Worm (Caenorhabditis elegans) whole organism, L1 larva: ENCODE measurements around the gene ZC21.8.

Experiments
- F16B12.6 ChIP-seq: fragments of 150-350 bp; optimal IDR thresholded peaks from 2 replicates; lab custom pipeline; 2014; ENCODE audit warnings: missing biosample characterization, missing genetic modification characterization
- blmp-1 ChIP-seq: fragments of 150-350 bp; optimal IDR thresholded peaks from 2 replicates; lab custom pipeline; 2014; ENCODE audit warnings: missing biosample characterization, missing genetic modification characterization
- ceh-63 ChIP-seq: fragments of 200-800 bp; sonication (Bioruptor generic); optimal IDR thresholded peaks from 2 replicates; lab custom pipeline; 2018; ENCODE audit warnings: mild to moderate bottlenecking, missing genetic modification characterization, missing compliant biosample characterization
- dsc-1 ChIP-seq: sonication (generic microtip); optimal IDR thresholded peaks from 2 replicates; lab custom pipeline; 2016; ENCODE audit warnings: mild to moderate bottlenecking, missing genetic modification characterization, missing compliant biosample characterization
- efl-1 ChIP-seq, 4 experiments: fragments of 150-350 bp; optimal IDR thresholded peaks in 3 of 4; peaks in 1 of 4; 1 replicate in 1 of 4; 2 replicates in 3 of 4; lab custom pipeline; 2014; ENCODE audit warnings: missing biosample characterization in 2 of 4, missing genetic modification characterization in 2 of 4, missing genetic modification reagents in 2 of 4
- elt-2 ChIP-seq: sonication (generic microtip); optimal IDR thresholded peaks from 2 replicates; lab custom pipeline; 2016; ENCODE audit warnings: missing genetic modification characterization, mild to moderate bottlenecking, inconsistent platforms, missing compliant biosample characterization, missing genetic modification reagents
- fkh-8 ChIP-seq: sonication (generic microtip); optimal IDR thresholded peaks from 2 replicates; lab custom pipeline; 2016; ENCODE audit warnings: mild to moderate bottlenecking, missing genetic modification characterization, missing compliant biosample characterization
- hlh-17 ChIP-seq: fragments of 200-800 bp; sonication (Bioruptor generic); optimal IDR thresholded peaks from 2 replicates; lab custom pipeline; 2018; ENCODE audit warnings: missing genetic modification characterization, mild to moderate bottlenecking, missing compliant biosample characterization, moderate library complexity, borderline replicate concordance
- hlh-4 ChIP-seq: sonication (generic microtip); optimal IDR thresholded peaks from 2 replicates; lab custom pipeline; 2016; ENCODE audit warnings: mild to moderate bottlenecking, missing genetic modification characterization, missing compliant biosample characterization
- hpl-2 ChIP-seq: fragments of 150-350 bp; optimal IDR thresholded peaks from 2 replicates; lab custom pipeline; 2014; ENCODE audit warnings: missing biosample characterization, missing genetic modification reagents, missing genetic modification characterization
- irx-1 ChIP-seq: sonication (generic microtip); optimal IDR thresholded peaks from 2 replicates; lab custom pipeline; 2016; ENCODE audit warnings: missing genetic modification characterization, missing compliant biosample characterization
- lin-39 ChIP-seq: fragments of 150-350 bp; optimal IDR thresholded peaks from 2 replicates; lab custom pipeline; 2014; ENCODE audit warnings: missing biosample characterization, missing genetic modification reagents, missing genetic modification characterization
- mdl-1 ChIP-seq, 2 experiments: fragments of 150-350 bp; optimal IDR thresholded peaks; 2 replicates each; lab custom pipeline; 2014 to 2017; ENCODE audit warnings: missing biosample characterization in 2 of 2, missing genetic modification characterization in 2 of 2, inconsistent platforms in 1 of 2
- mef-2 ChIP-seq: fragments of 150-350 bp; optimal IDR thresholded peaks from 2 replicates; lab custom pipeline; 2014; ENCODE audit warnings: missing biosample characterization, missing genetic modification characterization
- mep-1 ChIP-seq: fragments of 150-350 bp; optimal IDR thresholded peaks from 2 replicates; lab custom pipeline; 2014; ENCODE audit warnings: missing biosample characterization, missing genetic modification characterization
- nhr-11 ChIP-seq: fragments of 150-350 bp; optimal IDR thresholded peaks from 2 replicates; lab custom pipeline; 2014; ENCODE audit warnings: missing biosample characterization, missing genetic modification characterization
- nhr-12 ChIP-seq: sonication (generic microtip); optimal IDR thresholded peaks from 2 replicates; lab custom pipeline; 2017; ENCODE audit warnings: missing biosample characterization, missing genetic modification characterization
- nhr-237 ChIP-seq: fragments of 150-350 bp; optimal IDR thresholded peaks from 2 replicates; lab custom pipeline; 2014; ENCODE audit warnings: missing biosample characterization, missing genetic modification characterization
- nhr-28 ChIP-seq: fragments of 150-350 bp; optimal IDR thresholded peaks from 2 replicates; lab custom pipeline; 2014; ENCODE audit warnings: missing biosample characterization, missing genetic modification characterization
- nhr-47 ChIP-seq: sonication (generic microtip); optimal IDR thresholded peaks from 2 replicates; lab custom pipeline; 2016; ENCODE audit warnings: mild to moderate bottlenecking, missing genetic modification characterization, moderate library complexity, missing compliant biosample characterization
- nhr-77 ChIP-seq: fragments of 150-350 bp; optimal IDR thresholded peaks from 2 replicates; lab custom pipeline; 2014; ENCODE audit warnings: missing biosample characterization, missing genetic modification characterization
- nhr-85 ChIP-seq: sonication (generic microtip); peaks from one replicate; lab custom pipeline; 2016; ENCODE audit warnings: missing genetic modification characterization, inconsistent platforms, missing compliant biosample characterization
- pag-3 ChIP-seq: sonication (generic microtip); optimal IDR thresholded peaks from 2 replicates; lab custom pipeline; 2017; ENCODE audit warnings: missing genetic modification characterization, mild to moderate bottlenecking, missing compliant biosample characterization, antibody characterized with exemption, borderline replicate concordance; ENCODE audit not compliant: insufficient read depth
- pax-3 ChIP-seq: fragments of 200-800 bp; sonication (Bioruptor generic); optimal IDR thresholded peaks from 2 replicates; lab custom pipeline; 2018; ENCODE audit warnings: mild to moderate bottlenecking, missing genetic modification characterization, moderate library complexity, missing compliant biosample characterization
- pqm-1 ChIP-seq: sonication (generic microtip); optimal IDR thresholded peaks from 3 replicates; lab custom pipeline; 2017; ENCODE audit warnings: missing biosample characterization, missing genetic modification characterization
- sox-4 ChIP-seq: sonication (generic microtip); optimal IDR thresholded peaks from 2 replicates; lab custom pipeline; 2016; ENCODE audit warnings: missing genetic modification characterization, missing compliant biosample characterization
- sup-37 ChIP-seq: fragments of 200-800 bp; sonication (Bioruptor generic); optimal IDR thresholded peaks from 2 replicates; lab custom pipeline; 2018; ENCODE audit warnings: mild to moderate bottlenecking, missing genetic modification characterization, missing compliant biosample characterization
- tlp-1 ChIP-seq: fragments of 150-350 bp; optimal IDR thresholded peaks from 2 replicates; lab custom pipeline; 2014; ENCODE audit warnings: missing biosample characterization, missing genetic modification characterization
- unc-30 ChIP-seq: sonication (generic microtip); optimal IDR thresholded peaks from 2 replicates; lab custom pipeline; 2017; ENCODE audit warnings: missing biosample characterization, missing genetic modification characterization
- unc-62 ChIP-seq: fragments of 150-350 bp; optimal IDR thresholded peaks from 2 replicates; lab custom pipeline; 2014; ENCODE audit warnings: missing biosample characterization, missing genetic modification reagents, missing genetic modification characterization
- unc-86 ChIP-seq: sonication (generic microtip); optimal IDR thresholded peaks from 2 replicates; lab custom pipeline; 2016; ENCODE audit warnings: missing genetic modification characterization, missing compliant biosample characterization
- vab-15 ChIP-seq: sonication (generic microtip); optimal IDR thresholded peaks from 2 replicates; lab custom pipeline; 2017; ENCODE audit warnings: missing genotype, mild to moderate bottlenecking, missing genetic modification characterization, missing compliant biosample characterization
- zag-1 ChIP-seq: fragments of 150-350 bp; optimal IDR thresholded peaks from 2 replicates; lab custom pipeline; 2014; ENCODE audit warnings: missing biosample characterization, missing genetic modification characterization
- ztf-11 ChIP-seq, 2 experiments: sonication (generic microtip); optimal IDR thresholded peaks; 2 replicates each; lab custom pipeline; 2016 to 2017; ENCODE audit warnings: missing genetic modification characterization in 2 of 2, missing biosample characterization in 1 of 2, missing compliant biosample characterization in 1 of 2

ZC21.8 gene

ce11 chrIII:8519886-8520285 is at the start of gene ZC21.8:
ZC21.8 (minus strand) TSS chrIII:8519986.
- TF ChIP-seq ceh-63 (GFP tag; lab: Kevin White, UChicago) (no peak), fkh-8 (tag; lab: Kevin White, UChicago) (no peak), hlh-17 (GFP tag; lab: Kevin White, UChicago) (no peak), zag-1 (tag; lab: Kevin White, UChicago) (no peak), nhr-47 (tag; lab: Kevin White, UChicago) (no peak), pqm-1 (tag; lab: Kevin White, UChicago) (no peak), nhr-237 (tag; lab: Kevin White, UChicago) (no peak), pax-3 (tag; lab: Kevin White, UChicago) (no peak), hlh-4 (tag; lab: Kevin White, UChicago) (no peak), tlp-1 (tag; lab: Kevin White, UChicago) (no peak), nhr-77 (no peak), lin-39 (no peak), irx-1 (tag; lab: Kevin White, UChicago) (no peak), pag-3 (tag; lab: Kevin White, UChicago) (no peak), nhr-12 (no peak), ztf-11 (tag; optimal IDR thresholded peaks at IDR 0.05; lab: Kevin White, UChicago) (no peak)

ce11 chrIII:8564372-8564771 is 44.6 kb upstream of the ZC21.8 start:
- TF ChIP-seq fkh-8 (tag; lab: Kevin White, UChicago): no peak
- peak; percentile 67 for TF ChIP-seq blmp-1 (tag; lab: Kevin White, UChicago)
- TF ChIP-seq efl-1 (optimal IDR thresholded peaks at IDR 0.05; lab: Kevin White, UChicago): no peak
- TF ChIP-seq efl-1 (GFP tag; optimal IDR thresholded peaks at IDR 0.05 in 1 of 2; lab: Kevin White, UChicago): peak in 1 of 2 experiments; percentile 71

- TF ChIP-seq nhr-85 (tag; lab: Kevin White, UChicago) (no peak), nhr-11 (no peak), efl-1 (optimal IDR thresholded peaks at IDR 0.05; lab: Kevin White, UChicago) (no peak), efl-1 (GFP tag; optimal IDR thresholded peaks at IDR 0.05 in 1 of 2; lab: Kevin White, UChicago) (no peak), dsc-1 (no peak), mdl-1 (tag; optimal IDR thresholded peaks at IDR 0.05; lab: Kevin White, UChicago) (no peak), sup-37 (GFP tag; lab: Kevin White, UChicago) (no peak), nhr-12 (no peak), mep-1 (tag; lab: Kevin White, UChicago) (no peak), nhr-28 (tag; lab: Kevin White, UChicago) (no peak), F16B12.6 (tag; lab: Kevin White, UChicago) (no peak), mef-2 (tag; lab: Kevin White, UChicago) (no peak), tlp-1 (tag; lab: Kevin White, UChicago) (no peak), sox-4 (tag; lab: Kevin White, UChicago) (no peak), unc-62 (GFP tag; lab: Kevin White, UChicago) (no peak), elt-2 (tag; lab: Kevin White, UChicago) (no peak), unc-30 (no peak), hpl-2 (no peak)
These were observed 41.0 kb upstream of the ZC21.8 start, which contains the start of gene acdh-6 for ce11 chrIII:8560836-8561235. acdh-6 (plus strand) TSS chrIII:8561136.

ce11 chrIII:8560398-8560797 is 40.6 kb upstream of the ZC21.8 start:
- TF ChIP-seq mep-1 (tag; lab: Kevin White, UChicago) (no peak), mef-2 (tag; lab: Kevin White, UChicago) (no peak), vab-15 (no peak), hlh-17 (GFP tag; lab: Kevin White, UChicago) (no peak), unc-62 (GFP tag; lab: Kevin White, UChicago) (no peak), unc-86 (tag; lab: Kevin White, UChicago) (no peak)
- TF ChIP-seq, all 84 proteins: peak for 0
